Worm (Caenorhabditis elegans) whole organism, L3 larva: ENCODE results near the gene acs-17.

ENCODE experiments used
- R02D3.7 ChIP-seq: fragments of 150-350 bp; optimal IDR thresholded peaks from 2 replicates; lab custom pipeline; 2014; ENCODE audit warnings: missing biosample characterization, missing genetic modification characterization
- ZK546.5 ChIP-seq: sonication (generic microtip); optimal IDR thresholded peaks from 2 replicates; lab custom pipeline; 2017; ENCODE audit warnings: missing biosample characterization, missing genetic modification characterization
- ceh-16 ChIP-seq: sonication (generic microtip); optimal IDR thresholded peaks from 2 replicates; lab custom pipeline; 2017; ENCODE audit warnings: missing biosample characterization, missing genetic modification characterization
- ceh-28 ChIP-seq: fragments of 150-350 bp; optimal IDR thresholded peaks from 2 replicates; lab custom pipeline; 2014; ENCODE audit warnings: missing biosample characterization, missing genetic modification reagents, missing genetic modification characterization
- ceh-82 ChIP-seq: fragments of 150-350 bp; optimal IDR thresholded peaks from 2 replicates; lab custom pipeline; 2014; ENCODE audit warnings: missing biosample characterization, missing genetic modification characterization
- ceh-9 ChIP-seq: sonication (generic microtip); optimal IDR thresholded peaks from 2 replicates; lab custom pipeline; 2018; ENCODE audit warnings: missing biosample characterization, missing genetic modification characterization
- daf-12 ChIP-seq: fragments of 150-350 bp; optimal IDR thresholded peaks from 2 replicates; lab custom pipeline; 2014; ENCODE audit warnings: missing biosample characterization, missing genetic modification reagents, missing genetic modification characterization
- egl-27 ChIP-seq: sonication (generic microtip); optimal IDR thresholded peaks from 4 replicates; lab custom pipeline; 2017; ENCODE audit warnings: missing biosample characterization, missing genetic modification reagents, missing genetic modification characterization
- elt-1 ChIP-seq: fragments of 150-350 bp; optimal IDR thresholded peaks from 2 replicates; lab custom pipeline; 2014; ENCODE audit warnings: missing biosample characterization, missing genetic modification characterization
- elt-3 ChIP-seq, 3 experiments: fragments of 150-350 bp in 1 of 3; sonication (generic microtip) in 2 of 3; optimal IDR thresholded peaks; 2 replicates in 2 of 3; 4 replicates in 1 of 3; lab custom pipeline; 2014 to 2017; ENCODE audit warnings: missing biosample characterization in 3 of 3, missing genetic modification characterization in 3 of 3
- eor-1 ChIP-seq, 2 experiments: fragments of 150-350 bp; optimal IDR thresholded peaks; 2 replicates each; lab custom pipeline; 2014 to 2018; ENCODE audit warnings: missing biosample characterization in 2 of 2, missing genetic modification characterization in 2 of 2
- fkh-10 ChIP-seq: sonication (generic microtip); optimal IDR thresholded peaks from 2 replicates; lab custom pipeline; 2017; ENCODE audit warnings: missing biosample characterization, missing genetic modification reagents, missing genetic modification characterization
- fkh-2 ChIP-seq: fragments of 150-350 bp; optimal IDR thresholded peaks from 2 replicates; lab custom pipeline; 2014; ENCODE audit warnings: missing biosample characterization, missing genetic modification reagents, missing genetic modification characterization
- fos-1 ChIP-seq: fragments of 150-350 bp; optimal IDR thresholded peaks from 2 replicates; lab custom pipeline; 2014; ENCODE audit warnings: missing biosample characterization, missing genetic modification characterization
- jun-1 ChIP-seq: fragments of 150-350 bp; optimal IDR thresholded peaks from 2 replicates; lab custom pipeline; 2014; ENCODE audit warnings: missing biosample characterization, missing genetic modification reagents, missing genetic modification characterization
- lin-39 ChIP-seq: fragments of 150-350 bp; optimal IDR thresholded peaks from 2 replicates; lab custom pipeline; 2018; ENCODE audit warnings: missing biosample characterization, missing genetic modification reagents, missing genetic modification characterization
- lsy-12 ChIP-seq: sonication (generic microtip); optimal IDR thresholded peaks from 2 replicates; lab custom pipeline; 2016; ENCODE audit warnings: mild to moderate bottlenecking, missing genetic modification characterization, missing compliant biosample characterization
- mdl-1 ChIP-seq: fragments of 150-350 bp; optimal IDR thresholded peaks from 2 replicates; lab custom pipeline; 2014; ENCODE audit warnings: missing biosample characterization, missing genetic modification characterization
- nfya-1 ChIP-seq: sonication (generic microtip); optimal IDR thresholded peaks from 2 replicates; lab custom pipeline; 2017; ENCODE audit warnings: missing genetic modification characterization, mild to moderate bottlenecking, missing compliant biosample characterization, antibody characterized with exemption, moderate library complexity; ENCODE audit not compliant: insufficient read depth
- nhr-11 ChIP-seq: fragments of 150-350 bp; optimal IDR thresholded peaks from 2 replicates; lab custom pipeline; 2014; ENCODE audit warnings: missing biosample characterization, missing genetic modification characterization
- nhr-12 ChIP-seq: fragments of 150-350 bp; optimal IDR thresholded peaks from 2 replicates; lab custom pipeline; 2014; ENCODE audit warnings: missing biosample characterization, missing genetic modification characterization
- nhr-23 ChIP-seq: fragments of 150-350 bp; optimal IDR thresholded peaks from 2 replicates; lab custom pipeline; 2014; ENCODE audit warnings: missing biosample characterization, missing genetic modification reagents, missing genetic modification characterization
- nhr-237 ChIP-seq: fragments of 150-350 bp; optimal IDR thresholded peaks from 2 replicates; lab custom pipeline; 2014; ENCODE audit warnings: missing biosample characterization, missing genetic modification characterization
- nhr-25 ChIP-seq: sonication (generic microtip); optimal IDR thresholded peaks from 2 replicates; lab custom pipeline; 2017; ENCODE audit warnings: missing biosample characterization, missing genetic modification characterization
- nhr-28 ChIP-seq: fragments of 150-350 bp; optimal IDR thresholded peaks from 2 replicates; lab custom pipeline; 2014; ENCODE audit warnings: missing biosample characterization, missing genetic modification characterization
- nhr-43 ChIP-seq: sonication (generic microtip); optimal IDR thresholded peaks from 2 replicates; lab custom pipeline; 2016; ENCODE audit warnings: mild to moderate bottlenecking, missing genetic modification characterization, missing compliant biosample characterization; ENCODE audit not compliant: poor library complexity, severe bottlenecking
- nhr-67 ChIP-seq: fragments of 150-350 bp; optimal IDR thresholded peaks from 2 replicates; lab custom pipeline; 2014; ENCODE audit warnings: missing biosample characterization, missing genetic modification characterization
- nhr-76 ChIP-seq: fragments of 150-350 bp; sonication (generic microtip); optimal IDR thresholded peaks from 5 replicates; lab custom pipeline; 2014; ENCODE audit warnings: missing biosample characterization, missing genetic modification characterization
- nhr-77 ChIP-seq: fragments of 150-350 bp; optimal IDR thresholded peaks from 2 replicates; lab custom pipeline; 2014; ENCODE audit warnings: missing biosample characterization, missing genetic modification characterization
- pha-4 ChIP-seq: fragments of 150-350 bp; optimal IDR thresholded peaks from 2 replicates; lab custom pipeline; 2014; ENCODE audit warnings: missing biosample characterization, missing genetic modification reagents, missing genetic modification characterization
- pqm-1 ChIP-seq: fragments of 150-350 bp; optimal IDR thresholded peaks from 2 replicates; lab custom pipeline; 2017; ENCODE audit warnings: missing biosample characterization, missing genetic modification characterization, inconsistent platforms
- sea-2 ChIP-seq: fragments of 150-350 bp; sonication (generic microtip); optimal IDR thresholded peaks from 4 replicates; lab custom pipeline; 2014; ENCODE audit warnings: missing biosample characterization, missing genetic modification reagents, missing genetic modification characterization
- skn-1 ChIP-seq: fragments of 150-350 bp; optimal IDR thresholded peaks from 2 replicates; lab custom pipeline; 2014; ENCODE audit warnings: missing biosample characterization, missing genetic modification characterization
- tbx-2 ChIP-seq: sonication (generic microtip); optimal IDR thresholded peaks from 2 replicates; lab custom pipeline; 2016; ENCODE audit warnings: mild to moderate bottlenecking, missing genetic modification characterization, missing compliant biosample characterization
- zag-1 ChIP-seq: fragments of 150-350 bp; optimal IDR thresholded peaks from 2 replicates; lab custom pipeline; 2014; ENCODE audit warnings: missing biosample characterization, missing genetic modification characterization
- ztf-4 ChIP-seq: fragments of 150-350 bp; optimal IDR thresholded peaks from 2 replicates; lab custom pipeline; 2014; ENCODE audit warnings: missing biosample characterization, missing genetic modification characterization

acs-17 gene

ce11 chrX:5904603-5905081 lies 39.7 kb downstream of the acs-17 start, which contains the start of gene nlp-49:
TSS of gene nlp-49 (plus strand) at chrX:5904653.
- TF ChIP-seq elt-1 (no peak), zag-1 (no peak), pqm-1 (tag; lab: Kevin White, UChicago) (no peak), lsy-12 (no peak), ceh-82 (tag; lab: Kevin White, UChicago) (no peak), egl-27 (tag; lab: Kevin White, UChicago) (no peak), skn-1 (no peak), ZK546.5 (tag; lab: Kevin White, UChicago) (no peak), elt-3 (tag; optimal IDR thresholded peaks at IDR 0.05; lab: Kevin White, UChicago) (no peak), ceh-9 (tag; lab: Kevin White, UChicago) (no peak), fos-1 (tag; lab: Kevin White, UChicago) (no peak), nhr-237 (tag; lab: Kevin White, UChicago) (no peak), fkh-2 (tag; lab: Kevin White, UChicago) (no peak), nhr-43 (tag; lab: Kevin White, UChicago) (no peak), ztf-4 (no peak), R02D3.7 (tag; lab: Kevin White, UChicago) (no peak)

DNA sequence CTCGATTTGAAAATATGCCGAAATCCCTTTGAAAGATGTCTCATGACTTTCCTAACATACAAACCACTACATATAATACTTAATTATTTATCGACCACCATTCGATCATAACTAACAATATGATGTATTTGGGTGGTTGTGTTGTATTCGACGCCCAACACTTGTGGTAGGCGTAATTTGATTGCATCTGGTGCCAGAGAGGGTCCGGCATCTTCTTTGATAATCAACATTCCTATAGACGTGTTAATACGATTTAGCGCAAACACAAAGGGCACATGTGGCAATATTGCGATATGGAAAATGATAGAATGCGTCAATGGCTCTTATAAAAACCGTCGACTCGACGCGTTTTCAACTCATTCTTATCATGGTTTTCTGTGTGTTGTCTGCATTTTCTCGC lies 40.4 kb downstream of the acs-17 start:
- TF ChIP-seq ceh-9 (tag; lab: Kevin White, UChicago) (no peak), pha-4 (tag; lab: Kevin White, UChicago) (no peak), pqm-1 (tag; lab: Kevin White, UChicago) (no peak), ZK546.5 (tag; lab: Kevin White, UChicago) (no peak), nhr-237 (tag; lab: Kevin White, UChicago) (no peak)

ce11 chrX:5901499-5901898 lies 42.8 kb downstream of the acs-17 start:
- TF ChIP-seq nhr-23 (tag; lab: Kevin White, UChicago) (no peak), zag-1 (no peak), nhr-28 (tag; lab: Kevin White, UChicago) (no peak), ceh-16 (tag; lab: Kevin White, UChicago) (no peak)

ce11 chrX:5897038-5897437 lies 47.3 kb downstream of the acs-17 start, which contains the start of gene tbc-16:
TSS of gene tbc-16 (plus strand) at chrX:5897338.
- no peak for TF ChIP-seq nhr-25
- TF ChIP-seq ceh-28 (tag; lab: Kevin White, UChicago) = no peak
- no peak for TF ChIP-seq jun-1 (tag; lab: Kevin White, UChicago)

DNA sequence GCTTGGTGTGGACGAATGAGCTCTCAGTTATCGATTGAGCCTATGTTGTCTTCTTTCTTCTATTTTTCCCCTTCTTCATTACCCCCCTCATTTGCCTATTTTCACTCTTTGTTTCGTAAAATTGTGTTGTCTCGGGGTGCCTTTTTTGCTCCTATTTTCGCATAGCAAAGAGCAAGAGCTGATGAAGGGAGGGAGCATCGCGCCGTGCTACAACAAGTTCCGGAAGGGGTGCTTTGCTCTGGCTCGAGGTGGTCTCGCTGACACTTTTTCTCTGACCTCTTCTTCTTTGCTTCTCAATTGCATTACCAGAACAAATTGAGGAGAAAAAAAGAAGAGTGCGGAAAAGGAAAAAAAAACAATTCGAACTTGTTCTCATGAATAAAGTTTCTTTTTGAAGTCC lies 48.3 kb downstream of the acs-17 start:
- TF ChIP-seq nhr-77 (tag; lab: Kevin White, UChicago) (no peak), ZK546.5 (tag; lab: Kevin White, UChicago) (no peak), lin-39 (tag; lab: Kevin White, UChicago) (peak; percentile 35), tbx-2 (no peak), R02D3.7 (tag; lab: Kevin White, UChicago) (no peak), nfya-1 (peak; percentile 11), fkh-10 (GFP tag; lab: Kevin White, UChicago) (peak; percentile 93), daf-12 (tag; lab: Kevin White, UChicago) (no peak), sea-2 (GFP tag; lab: Kevin White, UChicago) (peak; percentile 33)
- TF ChIP-seq, all 47 proteins: peak for 4

- TF ChIP-seq fkh-10 (GFP tag; lab: Kevin White, UChicago) (no peak), eor-1 (tag; optimal IDR thresholded peaks at IDR 0.05; lab: Kevin White, UChicago) (no peak), lsy-12 (no peak), nhr-12 (tag; lab: Kevin White, UChicago) (no peak), mdl-1 (tag; lab: Kevin White, UChicago) (no peak), pqm-1 (tag; lab: Kevin White, UChicago) (no peak), pha-4 (tag; lab: Kevin White, UChicago) (no peak), nhr-28 (tag; lab: Kevin White, UChicago) (no peak), nhr-11 (tag; lab: Kevin White, UChicago) (no peak), fos-1 (tag; lab: Kevin White, UChicago) (no peak), zag-1 (no peak), ZK546.5 (tag; lab: Kevin White, UChicago) (no peak), elt-1 (no peak), nhr-67 (tag; lab: Kevin White, UChicago) (no peak), sea-2 (GFP tag; lab: Kevin White, UChicago) (no peak), nhr-76 (no peak), R02D3.7 (tag; lab: Kevin White, UChicago) (no peak), nhr-43 (tag; lab: Kevin White, UChicago) (no peak), jun-1 (tag; lab: Kevin White, UChicago) (no peak)
Observed at ce11 chrX:5890080-5890479, 54.2 kb downstream of the acs-17 start, which contains the start of gene F49E10.2. TSS of gene F49E10.2 (plus strand) at chrX:5890380.
